Fruit fly (Drosophila melanogaster) whole organism, adult: ENCODE results near the gene CG15696.
A peak's percentile ranks its signal among the peaks of the same experiment; 100 is the strongest.

Experiments used
- CG12768 ChIP-seq: fragments of 200-800 bp; sonication (Bioruptor generic); optimal IDR thresholded peaks from 2 replicates; lab custom pipeline; 2017; ENCODE audit warnings: missing biosample characterization, missing genetic modification characterization, mild to moderate bottlenecking, moderate library complexity, missing genetic modification reagents
- CG14711 ChIP-seq: fragments of 200-800 bp; sonication (Bioruptor generic); optimal IDR thresholded peaks from 2 replicates; lab custom pipeline; 2018; ENCODE audit warnings: missing biosample characterization, mild to moderate bottlenecking, missing genetic modification characterization, moderate library complexity
- CG33017 ChIP-seq: fragments of 200-800 bp; sonication (Bioruptor generic); optimal IDR thresholded peaks from 2 replicates; lab custom pipeline; 2018; ENCODE audit warnings: missing biosample characterization, mild to moderate bottlenecking, missing genetic modification characterization, moderate library complexity
- CG5204 ChIP-seq: fragments of 200-800 bp; sonication (Bioruptor generic); optimal IDR thresholded peaks from 2 replicates; lab custom pipeline; 2016; ENCODE audit warnings: missing biosample characterization, missing genetic modification characterization
- CG7045 ChIP-seq: fragments of 200-800 bp; sonication (Bioruptor generic); optimal IDR thresholded peaks from 2 replicates; lab custom pipeline; 2017; ENCODE audit warnings: missing biosample characterization, mild to moderate bottlenecking, missing genetic modification characterization
- CG7101 ChIP-seq: fragments of 200-800 bp; sonication (Bioruptor generic); optimal IDR thresholded peaks from 2 replicates; lab custom pipeline; 2018; ENCODE audit warnings: missing biosample characterization, mild to moderate bottlenecking, missing genetic modification characterization, moderate library complexity
- Clk ChIP-seq: fragments of 200-800 bp; sonication (Bioruptor generic); optimal IDR thresholded peaks from 2 replicates; lab custom pipeline; 2017; ENCODE audit warnings: missing biosample characterization, missing genetic modification characterization
- Crg-1 ChIP-seq: fragments of 200-800 bp; sonication (Bioruptor generic); optimal IDR thresholded peaks from 2 replicates; lab custom pipeline; 2016; ENCODE audit warnings: missing biosample characterization, missing genetic modification characterization
- Hr96 ChIP-seq: fragments of 200-800 bp; sonication (Bioruptor generic); optimal IDR thresholded peaks from 2 replicates; lab custom pipeline; 2016; ENCODE audit warnings: missing biosample characterization, missing genetic modification characterization
- Mnt ChIP-seq: fragments of 200-800 bp; sonication (Bioruptor generic); optimal IDR thresholded peaks from 2 replicates; lab custom pipeline; 2016; ENCODE audit warnings: missing biosample characterization, mild to moderate bottlenecking, missing genetic modification characterization
- cnc ChIP-seq, 2 experiments: fragments of >200 bp; optimal IDR thresholded peaks; 2 replicates each; lab custom pipeline; 2017
- kay ChIP-seq: fragments of 200-800 bp; sonication (Bioruptor generic); peaks from one replicate; lab custom pipeline; 2016; ENCODE audit warnings: missing biosample characterization, missing genetic modification characterization, borderline replicate concordance
- tj ChIP-seq: fragments of 200-800 bp; sonication (Bioruptor generic); optimal IDR thresholded peaks from 3 replicates; lab custom pipeline; 2017; ENCODE audit warnings: missing biosample characterization, mild to moderate bottlenecking, missing genetic modification characterization, moderate library complexity
- toe ChIP-seq: fragments of 200-800 bp; sonication (Bioruptor generic); optimal IDR thresholded peaks from 2 replicates; lab custom pipeline; 2016; ENCODE audit warnings: missing biosample characterization, missing genetic modification characterization

DNA sequence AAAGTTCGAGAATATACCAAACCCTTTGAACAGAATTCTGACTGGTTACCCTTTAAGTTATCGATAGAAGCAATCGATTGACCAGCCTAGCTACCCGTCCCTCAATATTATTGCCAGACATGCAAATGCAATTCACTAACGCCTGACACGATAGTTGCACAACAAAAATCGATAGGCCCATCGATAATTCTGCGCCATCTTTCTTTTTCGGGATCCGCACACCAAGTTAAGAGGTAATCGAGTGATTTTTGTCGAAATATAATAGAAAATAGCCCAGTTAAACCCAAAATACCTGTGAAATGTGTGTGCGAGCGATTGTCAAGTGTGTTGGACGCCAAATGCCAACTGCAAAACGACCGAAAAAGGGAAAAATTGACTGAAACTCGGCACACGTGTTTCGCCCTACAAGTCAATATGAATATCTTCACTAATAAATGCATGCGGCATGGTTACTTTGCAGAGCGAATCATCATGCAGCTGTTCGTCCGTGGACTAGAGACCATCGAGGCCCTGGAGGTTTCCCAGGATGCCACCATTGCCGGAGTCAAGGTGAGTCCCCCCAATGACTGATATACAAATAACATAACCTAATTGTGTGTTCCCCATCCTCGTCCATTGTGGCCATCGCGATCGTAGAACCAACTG lies 3.6 kb downstream of the CG15696 start, which contains the start of gene RpS30:
- TF ChIP-seq CG12768 (no peak), Crg-1 (GFP tag; lab: Kevin White, UChicago) (no peak), cnc (optimal IDR thresholded peaks at IDR 0.05; lab: Kevin White, UChicago) (no peak), kay (GFP tag; lab: Kevin White, UChicago) (no peak), CG14711 (peak; percentile 72), Mnt (peak; percentile 92), CG7045 (GFP tag; lab: Kevin White, UChicago) (no peak), CG5204 (no peak), toe (peak; percentile 1), CG7101 (tag; lab: Kevin White, UChicago) (peak; percentile 55), CG33017 (no peak), tj (peak; percentile 51), Hr96 (GFP tag; lab: Kevin White, UChicago) (peak; percentile 37), Clk (GFP tag; lab: Kevin White, UChicago) (no peak)
